Worm (Caenorhabditis elegans): ENCODE measurements around the gene cpt-6.

cpt-6 gene

DNA sequence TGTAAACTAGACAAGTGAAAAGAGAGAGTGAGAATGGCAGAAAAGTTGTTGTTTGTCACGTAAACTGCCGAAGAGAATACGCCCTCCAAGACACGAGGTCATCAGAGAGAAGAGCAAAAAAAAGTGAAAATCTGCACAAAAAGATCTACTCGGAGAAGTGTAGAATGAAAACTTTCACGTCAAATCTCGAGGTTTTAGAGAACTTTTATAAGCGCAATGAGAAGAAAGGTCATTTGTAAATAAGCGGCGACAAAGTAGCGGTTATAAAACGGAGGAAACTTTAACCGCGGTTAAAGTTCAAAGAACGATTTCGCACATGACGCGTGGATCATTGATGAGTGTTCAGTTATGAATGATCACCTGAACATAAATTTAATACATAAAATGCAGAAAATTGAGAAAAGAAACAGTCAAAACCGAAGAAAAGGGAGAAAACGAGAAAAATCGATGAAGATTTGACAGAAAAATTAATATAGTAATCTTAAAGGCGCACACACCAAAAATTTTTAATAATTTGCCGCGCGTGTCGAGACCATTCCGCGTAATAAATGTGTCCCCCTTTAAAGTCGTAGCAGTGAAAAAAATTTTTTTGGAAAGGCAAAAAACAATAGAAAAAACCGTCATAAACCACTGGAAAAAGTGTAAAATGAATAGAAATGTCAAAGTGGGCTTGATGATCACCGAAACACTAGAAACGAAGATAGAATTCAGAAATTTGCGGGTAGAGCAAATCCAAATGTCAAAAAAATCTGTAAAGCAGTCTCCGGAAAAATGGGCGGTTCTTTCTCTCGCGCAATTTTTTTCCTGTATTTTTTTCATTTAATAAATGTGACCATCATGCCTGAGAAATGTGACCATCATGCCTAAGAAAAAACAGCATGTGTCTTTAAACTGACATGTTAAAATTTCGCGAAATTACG is 23.8 kb upstream of the cpt-6 start (continued):
- no peak for TF ChIP-seq T26A8.4 (GFP tag; IDR thresholded peaks at IDR 0.05)
- TF ChIP-seq nhr-102 (tag; optimal IDR thresholded peaks at IDR 0.05): no peak
- peak; percentile 81 for TF ChIP-seq dve-1 (tag; optimal IDR thresholded peaks at IDR 0.05; ENCODE audit: insufficient read depth)
- TF ChIP-seq F49E8.2 (tag; optimal IDR thresholded peaks at IDR 0.05; ENCODE audit: borderline replicate concordance): no peak
- peak; percentile 81 for TF ChIP-seq mep-1 (tag; optimal IDR thresholded peaks at IDR 0.05)
- TF ChIP-seq unc-39 (tag; optimal IDR thresholded peaks at IDR 0.05): no peak
- no peak for TF ChIP-seq nhr-77 (tag; optimal IDR thresholded peaks at IDR 0.05)
- TF ChIP-seq zfp-2 (tag; optimal IDR thresholded peaks at IDR 0.05): no peak
- peak; percentile 56; the same call in 1 of the 2 replicates for TF ChIP-seq ceh-20 (GFP tag; IDR thresholded peaks at IDR 0.05)
- peak; percentile 85 to 99 for TF ChIP-seq hif-1 (tag; optimal IDR thresholded peaks at IDR 0.05)
- peak; percentile 90 for TF ChIP-seq nhr-25 (tag; optimal IDR thresholded peaks at IDR 0.05; ENCODE audit: borderline replicate concordance, insufficient read depth)
- TF ChIP-seq dmd-8 (GFP tag; IDR thresholded peaks at IDR 0.05): no peak
- TF ChIP-seq nhr-11 (tag; optimal IDR thresholded peaks at IDR 0.05): no peak
- peak; percentile 47 for TF ChIP-seq mxl-3 (GFP tag; optimal IDR thresholded peaks at IDR 0.05)
- peak; percentile 35 for TF ChIP-seq nhr-48 (tag; optimal IDR thresholded peaks at IDR 0.05)
- TF ChIP-seq zip-11 (GFP tag; IDR thresholded peaks at IDR 0.05): no peak
- TF ChIP-seq aha-1 (tag): peak; percentile 99
- TF ChIP-seq daf-19 (GFP tag; conservative IDR thresholded peaks at IDR 0.05): no peak
- peak; percentile 88 for TF ChIP-seq ama-1 (optimal IDR thresholded peaks at IDR 0.05)
- TF ChIP-seq pqm-1 (tag; optimal IDR thresholded peaks at IDR 0.05): no peak
- no peak for TF ChIP-seq ceh-44 (GFP tag; IDR thresholded peaks at IDR 0.05)

DNA sequence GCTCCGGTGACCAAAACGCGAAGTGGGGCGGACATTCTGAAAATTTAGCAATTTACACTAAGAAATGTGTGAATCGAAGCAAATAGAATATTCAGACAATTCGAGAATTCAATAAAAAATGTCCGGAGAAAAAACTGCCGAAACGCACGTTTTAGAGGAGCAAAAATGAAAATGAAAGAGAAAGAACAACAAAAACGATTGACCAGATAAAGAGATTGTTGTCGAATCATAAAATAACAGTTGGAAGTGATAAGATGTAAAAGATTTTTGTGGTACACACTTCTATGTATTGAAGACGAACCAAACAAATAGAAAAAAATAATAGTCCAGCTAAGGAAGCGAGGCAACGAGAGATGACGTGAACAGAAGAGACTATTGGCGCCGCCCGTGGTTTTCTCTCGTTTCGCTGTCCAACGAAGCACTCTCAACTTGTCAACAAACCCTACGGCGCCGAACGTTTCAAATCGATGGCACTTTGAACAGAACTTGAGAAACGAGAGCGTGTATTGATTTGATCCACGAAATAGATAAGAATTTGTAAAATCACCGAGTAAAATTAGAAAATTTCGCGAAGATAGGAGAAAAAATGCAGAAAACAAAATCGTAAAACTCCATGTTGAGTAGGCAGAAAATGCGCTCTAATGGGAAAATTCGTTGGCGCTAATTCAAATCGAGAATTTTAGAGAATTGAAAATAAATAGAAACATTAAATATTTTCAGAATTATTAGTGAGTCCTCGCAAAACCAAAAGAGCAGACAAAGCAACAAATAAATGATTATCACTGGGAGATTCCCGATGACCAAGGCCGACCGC is 23.0 kb upstream of the cpt-6 start, which contains the start of gene mdh-1:
mdh-1 (minus strand) TSS at position 36 of the 814 bp plus-strand sequence.
- TF ChIP-seq dpl-1 (GFP tag; optimal IDR thresholded peaks at IDR 0.05) (peak; percentile 39), unc-62 (GFP tag; optimal IDR thresholded peaks at IDR 0.05 in 1 of 2) (peak in 1 of 2 experiments; percentile 97), unc-62 (tag; optimal IDR thresholded peaks at IDR 0.05) (no peak), mes-2 (tag; optimal IDR thresholded peaks at IDR 0.05; ENCODE audit: poor library complexity, severe bottlenecking) (peak; percentile 9), lim-7 (GFP tag; IDR thresholded peaks at IDR 0.05) (0 out of 2 replicates have a peak, but pooled peaks have one; percentile 25), daf-16 (GFP tag; optimal IDR thresholded peaks at IDR 0.05) (no peak), daf-16 (tag; optimal IDR thresholded peaks at IDR 0.05) (peak; percentile 46), zfp-3 (GFP tag; conservative IDR thresholded peaks at IDR 0.05) (peak; percentile 13; the same call in 1 of the 2 replicates), nhr-28 (tag; optimal IDR thresholded peaks at IDR 0.05) (peak; percentile 33), lin-29 (GFP tag; IDR thresholded peaks at IDR 0.05) (no peak), nhr-76 (tag; optimal IDR thresholded peaks at IDR 0.05) (no peak), aly-2 (tag; optimal IDR thresholded peaks at IDR 0.05) (no peak), ceh-28 (tag; optimal IDR thresholded peaks at IDR 0.05) (peak; percentile 14), madf-9 (GFP tag; conservative IDR thresholded peaks at IDR 0.05) (0 out of 2 replicates have a peak, but pooled peaks have one; percentile 5), mep-1 (tag; optimal IDR thresholded peaks at IDR 0.05) (peak; percentile 12), snpc-1.2 (GFP tag; IDR thresholded peaks at IDR 0.05) (no peak), aha-1 (tag) (peak; percentile 92), zag-1 (tag; optimal IDR thresholded peaks at IDR 0.05) (no peak), fos-1 (tag; optimal IDR thresholded peaks at IDR 0.05) (no peak), daf-19 (GFP tag; conservative IDR thresholded peaks at IDR 0.05) (no peak), pqm-1 (tag; optimal IDR thresholded peaks at IDR 0.05) (peak; percentile 10), Y105C5A.15 (GFP tag; IDR thresholded peaks at IDR 0.05) (no peak)

All from whole organism, L4 larva.